Worm (Caenorhabditis elegans): ENCODE data around the gene srap-1.

DNA sequence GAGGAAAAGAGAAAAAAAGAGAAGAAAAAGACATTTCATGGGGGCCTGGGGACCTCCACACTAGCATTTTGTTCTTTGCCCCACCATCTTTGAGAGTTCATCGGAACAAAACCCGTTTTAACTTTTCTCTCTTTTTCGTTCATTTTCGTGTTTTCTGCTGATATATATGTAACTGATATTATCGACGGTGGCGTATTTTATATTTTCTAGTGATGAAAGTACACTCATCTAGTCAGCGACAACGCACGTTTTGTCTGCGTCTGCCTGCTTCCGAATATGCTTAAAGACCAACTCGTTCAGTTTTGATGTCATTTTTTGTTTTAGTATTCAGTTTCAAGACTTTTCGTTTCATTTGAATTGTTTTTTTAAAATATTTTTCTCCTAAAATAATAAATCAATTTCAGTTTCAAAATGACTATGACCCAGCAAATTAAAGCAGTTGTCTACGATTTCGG lies 21.7 kb upstream of the srap-1 start, which contains the start of gene bigr-1:
- TF ChIP-seq ref-2 (tag; optimal IDR thresholded peaks at IDR 0.05), result no peak
- no peak for TF ChIP-seq pqm-1 (tag; optimal IDR thresholded peaks at IDR 0.05)
- TF ChIP-seq ceh-18 (tag; optimal IDR thresholded peaks at IDR 0.05), result no peak
- TF ChIP-seq tbx-7 (tag; optimal IDR thresholded peaks at IDR 0.05), result no peak
- TF ChIP-seq sox-4 (tag; optimal IDR thresholded peaks at IDR 0.05), result no peak
- no peak for TF ChIP-seq nhr-11 (tag; optimal IDR thresholded peaks at IDR 0.05)
- TF ChIP-seq pros-1 (tag; optimal IDR thresholded peaks at IDR 0.05), result no peak
- no peak for TF ChIP-seq T23F11.4 (GFP tag; optimal IDR thresholded peaks at IDR 0.05)

All from whole organism, late embryonic.